Worm (Caenorhabditis elegans) whole organism, young adult: ENCODE data around the gene F38A6.4.
A peak's percentile ranks its signal among the peaks of the same experiment; 100 is the strongest.

Source experiments
- B0336.3 ChIP-seq: fragments of 200-800 bp; sonication (Bioruptor generic); IDR thresholded peaks from 2 replicates; pipeline ENCODE4 v1.3.6; 2022; ENCODE audit warnings: missing genetic modification characterization, missing compliant biosample characterization
- C17E4.6 ChIP-seq: fragments of 200-800 bp; sonication (Bioruptor generic); IDR thresholded peaks from 2 replicates; pipeline ENCODE4 v1.3.6; 2022; ENCODE audit warnings: missing genetic modification reagents, missing genetic modification characterization, missing compliant biosample characterization
- D2030.7 ChIP-seq: fragments of 200-800 bp; sonication (Bioruptor generic); IDR thresholded peaks from 2 replicates; pipeline ENCODE4 v1.3.6; 2022; ENCODE audit warnings: missing genetic modification reagents, missing genetic modification characterization, missing compliant biosample characterization
- F23B12.7 ChIP-seq: sonication (generic microtip); optimal IDR thresholded peaks from 2 replicates; lab custom pipeline; 2017; ENCODE audit warnings: missing genetic modification characterization, mild to moderate bottlenecking, missing compliant biosample characterization, antibody characterized with exemption, moderate library complexity; ENCODE audit not compliant: insufficient read depth
- F55B11.4 ChIP-seq: sonication (generic microtip); optimal IDR thresholded peaks from 2 replicates; lab custom pipeline; 2016; ENCODE audit warnings: missing compliant biosample characterization, missing genetic modification characterization, borderline replicate concordance; ENCODE audit not compliant: insufficient read depth
- Y79H2A.3 ChIP-seq: fragments of 200-800 bp; sonication (Bioruptor generic); conservative IDR thresholded peaks from 2 replicates; pipeline ENCODE4 v1.3.6; 2022; ENCODE audit warnings: missing genetic modification reagents, missing genetic modification characterization, missing compliant biosample characterization
- Y95B8A.8 ChIP-seq: fragments of 200-800 bp; sonication (Bioruptor generic); IDR thresholded peaks from 2 replicates; pipeline ENCODE4 v1.3.6; 2022; ENCODE audit warnings: missing genetic modification reagents, missing genetic modification characterization, missing compliant biosample characterization
- akir-1 ChIP-seq: fragments of 200-800 bp; sonication (Bioruptor generic); optimal IDR thresholded peaks from 2 replicates; lab custom pipeline; 2018; ENCODE audit warnings: mild to moderate bottlenecking, missing genetic modification characterization, moderate library complexity, missing compliant biosample characterization
- aptf-2 ChIP-seq: fragments of 200-800 bp; sonication (Bioruptor generic); conservative IDR thresholded peaks from 2 replicates; pipeline ENCODE4 v1.3.6; 2022; ENCODE audit warnings: missing genetic modification reagents, missing genetic modification characterization, missing compliant biosample characterization
- athp-1 ChIP-seq: sonication (generic microtip); optimal IDR thresholded peaks from 2 replicates; lab custom pipeline; 2017; ENCODE audit warnings: mild to moderate bottlenecking, missing genetic modification characterization, missing compliant biosample characterization
- attf-3 ChIP-seq: fragments of 200-800 bp; sonication (Bioruptor generic); conservative IDR thresholded peaks from 2 replicates; pipeline ENCODE4 v1.3.6; 2022; ENCODE audit warnings: missing genetic modification reagents, missing genetic modification characterization, missing compliant biosample characterization
- attf-5 ChIP-seq: fragments of 200-800 bp; sonication (Bioruptor generic); optimal IDR thresholded peaks from 2 replicates; lab custom pipeline; 2018; ENCODE audit warnings: mild to moderate bottlenecking, missing genetic modification characterization, missing compliant biosample characterization
- bed-1 ChIP-seq: fragments of 200-800 bp; sonication (Bioruptor generic); IDR thresholded peaks from 2 replicates; pipeline ENCODE4 v1.3.6; 2022; ENCODE audit warnings: missing genetic modification reagents, missing genetic modification characterization, missing compliant biosample characterization
- ceh-100 ChIP-seq: fragments of 200-800 bp; sonication (Bioruptor generic); IDR thresholded peaks from 2 replicates; pipeline ENCODE4 v1.3.6; 2022; ENCODE audit warnings: missing genetic modification reagents, missing genetic modification characterization, missing compliant biosample characterization
- ceh-40 ChIP-seq: fragments of 200-800 bp; sonication (Bioruptor generic); IDR thresholded peaks from 2 replicates; pipeline ENCODE4 v1.3.6; 2022; ENCODE audit warnings: missing genetic modification characterization, missing compliant biosample characterization
- ceh-58 ChIP-seq: fragments of 200-800 bp; sonication (Bioruptor generic); IDR thresholded peaks from 2 replicates; pipeline ENCODE4 v1.3.6; 2022; ENCODE audit warnings: missing genetic modification characterization, missing compliant biosample characterization
- die-1 ChIP-seq: sonication (generic microtip); optimal IDR thresholded peaks from 2 replicates; lab custom pipeline; 2016; ENCODE audit warnings: missing genotype, mild to moderate bottlenecking, missing genetic modification characterization, missing compliant biosample characterization
- dpl-1 ChIP-seq: fragments of 150-350 bp; optimal IDR thresholded peaks from 2 replicates; lab custom pipeline; 2014; ENCODE audit warnings: missing biosample characterization, missing genetic modification reagents, missing genetic modification characterization
- egl-44 ChIP-seq: fragments of 200-800 bp; sonication (Bioruptor generic); IDR thresholded peaks from 2 replicates; pipeline ENCODE4 v1.3.6; 2022; ENCODE audit warnings: missing genetic modification reagents, missing genetic modification characterization, missing compliant biosample characterization
- ekl-4 ChIP-seq: fragments of 200-800 bp; sonication (Bioruptor generic); IDR thresholded peaks from 2 replicates; pipeline ENCODE4 v1.3.6; 2022; ENCODE audit warnings: missing genetic modification reagents, missing genetic modification characterization, missing compliant biosample characterization
- gei-17 ChIP-seq: fragments of 200-800 bp; sonication (Bioruptor generic); optimal IDR thresholded peaks from 2 replicates; lab custom pipeline; 2018; ENCODE audit warnings: mild to moderate bottlenecking, missing genetic modification characterization, missing compliant biosample characterization
- him-1 ChIP-seq: sonication (generic microtip); optimal IDR thresholded peaks from 2 replicates; lab custom pipeline; 2016; ENCODE audit warnings: missing genotype, missing genetic modification reagents, missing genetic modification characterization, missing compliant biosample characterization
- hmg-20 ChIP-seq: fragments of 200-800 bp; sonication (Bioruptor generic); IDR thresholded peaks from 2 replicates; pipeline ENCODE4 v1.3.6; 2022; ENCODE audit warnings: missing genetic modification reagents, missing genetic modification characterization, missing compliant biosample characterization
- hrde-1 ChIP-seq: sonication (generic microtip); optimal IDR thresholded peaks from 2 replicates; lab custom pipeline; 2016; ENCODE audit warnings: missing genetic modification characterization, mild to moderate bottlenecking, missing compliant biosample characterization, moderate library complexity, missing genotype, missing genetic modification reagents, borderline replicate concordance
- hsf-1 ChIP-seq: fragments of 200-800 bp; sonication (Bioruptor generic); IDR thresholded peaks from 2 replicates; pipeline ENCODE4 v1.3.6; 2022; ENCODE audit warnings: missing genetic modification reagents, missing genetic modification characterization, missing compliant biosample characterization
- lin-40 ChIP-seq: sonication (generic microtip); optimal IDR thresholded peaks from 2 replicates; lab custom pipeline; 2016; ENCODE audit warnings: missing genetic modification characterization, mild to moderate bottlenecking, missing compliant biosample characterization, missing genotype, missing genetic modification reagents
- madf-10 ChIP-seq: sonication (generic microtip); optimal IDR thresholded peaks from 2 replicates; lab custom pipeline; 2016; ENCODE audit warnings: mild to moderate bottlenecking, missing genetic modification characterization, missing compliant biosample characterization
- madf-3 ChIP-seq: fragments of 200-800 bp; sonication (Bioruptor generic); IDR thresholded peaks from 2 replicates; pipeline ENCODE4 v1.3.6; 2022; ENCODE audit warnings: missing genetic modification reagents, missing genetic modification characterization, missing compliant biosample characterization
- mes-4 ChIP-seq: sonication (generic microtip); optimal IDR thresholded peaks from 2 replicates; lab custom pipeline; 2016; ENCODE audit warnings: missing genotype, missing genetic modification characterization, missing compliant biosample characterization
- nfya-1 ChIP-seq: sonication (generic microtip); optimal IDR thresholded peaks from 2 replicates; lab custom pipeline; 2017; ENCODE audit warnings: antibody characterized with exemption, missing compliant biosample characterization, missing genetic modification characterization, borderline replicate concordance; ENCODE audit not compliant: insufficient read depth
- nhr-27 ChIP-seq: fragments of 200-800 bp; sonication (Bioruptor generic); optimal IDR thresholded peaks from 2 replicates; lab custom pipeline; 2018; ENCODE audit warnings: mild to moderate bottlenecking, missing genetic modification characterization, moderate library complexity, missing compliant biosample characterization
- nhr-80 ChIP-seq: sonication (generic microtip); optimal IDR thresholded peaks from 2 replicates; lab custom pipeline; 2016; ENCODE audit warnings: missing genetic modification characterization, missing compliant biosample characterization
- nhr-90 ChIP-seq: sonication (generic microtip); optimal IDR thresholded peaks from 2 replicates; lab custom pipeline; 2016; ENCODE audit warnings: missing genotype, mild to moderate bottlenecking, missing genetic modification characterization, missing compliant biosample characterization
- pha-4 ChIP-seq: fragments of 150-350 bp; sonication (generic microtip); optimal IDR thresholded peaks from 2 replicates; lab custom pipeline; 2014; ENCODE audit warnings: missing biosample characterization, missing genetic modification reagents, missing genetic modification characterization
- rec-8 ChIP-seq, 2 experiments: sonication (generic microtip); optimal IDR thresholded peaks; 2 replicates each; lab custom pipeline; 2016; ENCODE audit warnings: mild to moderate bottlenecking in 2 of 2, missing genetic modification characterization in 2 of 2, missing genetic modification reagents in 2 of 2, missing genotype in 2 of 2, missing biosample characterization in 1 of 2, missing compliant biosample characterization in 1 of 2, moderate library complexity in 1 of 2
- repo-1 ChIP-seq: sonication (generic microtip); optimal IDR thresholded peaks from 2 replicates; lab custom pipeline; 2017; ENCODE audit warnings: mild to moderate bottlenecking, missing genetic modification characterization, missing compliant biosample characterization
- snpc-3.4 ChIP-seq: sonication (generic microtip); optimal IDR thresholded peaks from 2 replicates; lab custom pipeline; 2017; ENCODE audit warnings: missing genetic modification characterization, mild to moderate bottlenecking, missing compliant biosample characterization, antibody characterized with exemption, moderate library complexity, missing genotype, missing genetic modification reagents
- snpc-4 ChIP-seq, 5 experiments: fragments of 150-350 bp in 1 of 5; sonication (generic microtip) in 4 of 5; optimal IDR thresholded peaks; 2 replicates each; lab custom pipeline; 2014 to 2018; ENCODE audit warnings: missing genetic modification characterization in 5 of 5, missing biosample characterization in 3 of 5, antibody characterized with exemption in 2 of 5, mild to moderate bottlenecking in 2 of 5, missing compliant biosample characterization in 2 of 5, missing genotype in 2 of 5, moderate library complexity in 2 of 5, missing genetic modification reagents in 1 of 5
- somi-1 ChIP-seq: fragments of 200-800 bp; sonication (Bioruptor generic); optimal IDR thresholded peaks from 2 replicates; lab custom pipeline; 2018; ENCODE audit warnings: mild to moderate bottlenecking, missing genetic modification characterization, missing compliant biosample characterization
- tbx-9 ChIP-seq: sonication (generic microtip); optimal IDR thresholded peaks from 2 replicates; lab custom pipeline; 2016; ENCODE audit warnings: borderline replicate concordance, missing genetic modification characterization, inconsistent platforms, missing compliant biosample characterization
- unc-130 ChIP-seq: sonication (generic microtip); optimal IDR thresholded peaks from 2 replicates; lab custom pipeline; 2016; ENCODE audit warnings: missing genetic modification reagents, missing genetic modification characterization, missing compliant biosample characterization
- unc-62 ChIP-seq: fragments of 150-350 bp; optimal IDR thresholded peaks from 2 replicates; lab custom pipeline; 2014; ENCODE audit warnings: missing biosample characterization, missing genetic modification reagents, missing genetic modification characterization
- ztf-25 ChIP-seq: fragments of 200-800 bp; sonication (Bioruptor generic); IDR thresholded peaks from 2 replicates; pipeline ENCODE4 v1.3.6; 2022; ENCODE audit warnings: missing genetic modification reagents, missing genetic modification characterization, missing compliant biosample characterization
- ztf-26 ChIP-seq: sonication (generic microtip); optimal IDR thresholded peaks from 2 replicates; lab custom pipeline; 2017; ENCODE audit warnings: missing genetic modification characterization, missing compliant biosample characterization
- ztf-28 ChIP-seq: fragments of 200-800 bp; sonication (Bioruptor generic); IDR thresholded peaks from 2 replicates; pipeline ENCODE4 v1.3.6; 2022; ENCODE audit warnings: missing genetic modification reagents, missing genetic modification characterization, missing compliant biosample characterization
- ztf-3 ChIP-seq: fragments of 200-800 bp; sonication (Bioruptor generic); optimal IDR thresholded peaks from 2 replicates; lab custom pipeline; 2018; ENCODE audit warnings: mild to moderate bottlenecking, missing genetic modification characterization, missing compliant biosample characterization

The F38A6.4 gene

ce11 chrV:20778886-20779285 lies 3.7 kb upstream of the F38A6.4 start:
- TF ChIP-seq nhr-80 (tag; lab: Kevin White, UChicago) (peak; percentile 20), pha-4 (tag; lab: Kevin White, UChicago) (no peak), akir-1 (no peak), egl-44 (0 out of 2 replicates have a peak, but pooled peaks have one; percentile 28), bed-1 (GFP tag; lab: Robert Waterston, UW) (no peak), nhr-27 (tag; lab: Kevin White, UChicago) (no peak), ztf-3 (no peak), rec-8 (tag; optimal IDR thresholded peaks at IDR 0.05; lab: Kevin White, UChicago) (no peak), ceh-40 (no peak), hsf-1 (no peak)

- TF ChIP-seq nfya-1 (tag; lab: Kevin White, UChicago) (no peak), ztf-3 (peak; percentile 11), somi-1 (GFP tag; lab: Kevin White, UChicago) (peak; percentile 93), athp-1 (tag; lab: Kevin White, UChicago) (peak; percentile 3), tbx-9 (tag; lab: Kevin White, UChicago) (no peak), Y95B8A.8 (GFP tag; lab: Robert Waterston, UW) (peak; percentile 43; the same call in 1 of the 2 replicates), madf-3 (no peak), madf-10 (peak; percentile 100), attf-3 (GFP tag; lab: Robert Waterston, UW) (no peak), C17E4.6 (GFP tag; lab: Robert Waterston, UW) (no peak), hrde-1 (tag; lab: Kevin White, UChicago) (no peak), bed-1 (GFP tag; lab: Robert Waterston, UW) (no peak), snpc-3.4 (no peak), him-1 (tag; lab: Kevin White, UChicago) (no peak), die-1 (tag; lab: Kevin White, UChicago) (peak; percentile 37), ceh-40 (no peak), rec-8 (tag; optimal IDR thresholded peaks at IDR 0.05; lab: Kevin White, UChicago) (no peak), ztf-25 (GFP tag; lab: Robert Waterston, UW) (no peak), snpc-4 (GFP tag; optimal IDR thresholded peaks at IDR 0.05; lab: Kevin White, UChicago) (no peak), snpc-4 (tag; optimal IDR thresholded peaks at IDR 0.05; lab: Kevin White, UChicago) (peak in 3 of 4 experiments; percentile 14 to 80 (median 79)), gei-17 (GFP tag; lab: Kevin White, UChicago) (peak; percentile 78), repo-1 (tag; lab: Kevin White, UChicago) (peak; percentile 60), unc-62 (no peak), nhr-90 (tag; lab: Kevin White, UChicago) (peak; percentile 55), B0336.3 (peak; percentile 84), ceh-100 (GFP tag; lab: Robert Waterston, UW) (peak; percentile 42; the same call in 1 of the 2 replicates), aptf-2 (GFP tag; lab: Robert Waterston, UW) (0 out of 2 replicates have a peak, but pooled peaks have one; percentile 40), mes-4 (tag; lab: Kevin White, UChicago) (no peak), D2030.7 (GFP tag; lab: Robert Waterston, UW) (no peak), F23B12.7 (no peak), ztf-26 (tag; lab: Kevin White, UChicago) (peak; percentile 84), ztf-28 (GFP tag; lab: Robert Waterston, UW) (no peak), Y79H2A.3 (GFP tag; lab: Robert Waterston, UW) (no peak), ceh-58 (GFP tag; lab: Robert Waterston, UW) (no peak), unc-130 (GFP tag; lab: Kevin White, UChicago) (no peak), ekl-4 (GFP tag; lab: Robert Waterston, UW) (peak; percentile 82), hmg-20 (GFP tag; lab: Robert Waterston, UW) (peak; percentile 76), lin-40 (peak; percentile 96), attf-5 (GFP tag; lab: Kevin White, UChicago) (peak; percentile 78), dpl-1 (GFP tag; lab: Kevin White, UChicago) (no peak), F55B11.4 (tag; lab: Kevin White, UChicago) (no peak)
Measured at ce11 chrV:20778257-20778697, 3.1 kb upstream of the F38A6.4 start.
